Worm (Caenorhabditis elegans) whole organism, L1 larva: ENCODE measurements around the gene Y51H4A.22.

ENCODE experiments used
- alr-1 ChIP-seq: fragments of 200-800 bp; sonication (Bioruptor generic); optimal IDR thresholded peaks from 2 replicates; lab custom pipeline; 2018; ENCODE audit warnings: borderline replicate concordance, mild to moderate bottlenecking, missing genetic modification characterization, missing compliant biosample characterization
- ama-1 ChIP-seq: fragments of 150-350 bp; optimal IDR thresholded peaks from 2 replicates; lab custom pipeline; 2014
- efl-1 ChIP-seq, 4 experiments: fragments of 150-350 bp; optimal IDR thresholded peaks in 3 of 4; peaks in 1 of 4; 1 replicate in 1 of 4; 2 replicates in 3 of 4; lab custom pipeline; 2014; ENCODE audit warnings: missing biosample characterization in 2 of 4, missing genetic modification characterization in 2 of 4, missing genetic modification reagents in 2 of 4
- efl-3 ChIP-seq: fragments of 200-800 bp; sonication (Bioruptor generic); optimal IDR thresholded peaks from 2 replicates; lab custom pipeline; 2018; ENCODE audit warnings: mild to moderate bottlenecking, missing genetic modification characterization, missing compliant biosample characterization
- elt-3 ChIP-seq, 6 experiments: fragments of 150-350 bp in 1 of 6; sonication (generic microtip); optimal IDR thresholded peaks; 2 replicates each; lab custom pipeline; 2017 to 2018; ENCODE audit warnings: missing biosample characterization in 6 of 6, missing genetic modification characterization in 6 of 6, inconsistent platforms in 1 of 6
- hlh-4 ChIP-seq: sonication (generic microtip); optimal IDR thresholded peaks from 2 replicates; lab custom pipeline; 2016; ENCODE audit warnings: mild to moderate bottlenecking, missing genetic modification characterization, missing compliant biosample characterization
- lin-15B ChIP-seq: fragments of 150-350 bp; sonication (generic microtip); optimal IDR thresholded peaks from 3 replicates; lab custom pipeline; 2014; ENCODE audit warnings: missing biosample characterization, missing genetic modification characterization
- mab-9 ChIP-seq: fragments of 200-800 bp; sonication (Bioruptor generic); IDR thresholded peaks from 2 replicates; pipeline ENCODE4 v1.3.6; 2022; ENCODE audit warnings: missing genetic modification reagents, missing genetic modification characterization, missing compliant biosample characterization
- nhr-12 ChIP-seq: sonication (generic microtip); optimal IDR thresholded peaks from 2 replicates; lab custom pipeline; 2017; ENCODE audit warnings: missing biosample characterization, missing genetic modification characterization
- nhr-76 ChIP-seq: sonication (generic microtip); optimal IDR thresholded peaks from 2 replicates; lab custom pipeline; 2017; ENCODE audit warnings: missing biosample characterization, missing genetic modification characterization
- pag-3 ChIP-seq: sonication (generic microtip); optimal IDR thresholded peaks from 2 replicates; lab custom pipeline; 2017; ENCODE audit warnings: missing genetic modification characterization, mild to moderate bottlenecking, missing compliant biosample characterization, antibody characterized with exemption, borderline replicate concordance; ENCODE audit not compliant: insufficient read depth
- pqm-1 ChIP-seq: sonication (generic microtip); optimal IDR thresholded peaks from 3 replicates; lab custom pipeline; 2017; ENCODE audit warnings: missing biosample characterization, missing genetic modification characterization
- rnt-1 ChIP-seq: sonication (generic microtip); optimal IDR thresholded peaks from 2 replicates; lab custom pipeline; 2016; ENCODE audit warnings: mild to moderate bottlenecking, missing genetic modification characterization, moderate library complexity, missing compliant biosample characterization

- no peak for TF ChIP-seq hlh-4
- TF ChIP-seq efl-1 (optimal IDR thresholded peaks at IDR 0.05; lab: Kevin White, UChicago), result no peak
- TF ChIP-seq efl-1 (GFP tag; optimal IDR thresholded peaks at IDR 0.05 in 1 of 2; lab: Kevin White, UChicago), result no peak
- TF ChIP-seq efl-3 (GFP tag; lab: Kevin White, UChicago), result no peak
- no peak for TF ChIP-seq nhr-76 (tag; lab: Kevin White, UChicago)
- TF ChIP-seq pqm-1 (tag; lab: Kevin White, UChicago), result no peak
- no peak for TF ChIP-seq ama-1 (lab: Kevin White, UChicago)
- no peak for TF ChIP-seq lin-15B (tag; lab: Kevin White, UChicago)
- no peak for TF ChIP-seq alr-1 (tag; lab: Kevin White, UChicago)
- TF ChIP-seq mab-9 (GFP tag; lab: Robert Waterston, UW), result no peak
- TF ChIP-seq rnt-1 (tag; lab: Kevin White, UChicago), result no peak
- TF ChIP-seq nhr-12 (tag; lab: Kevin White, UChicago), result no peak
- no peak for TF ChIP-seq elt-3 (tag; optimal IDR thresholded peaks at IDR 0.05; lab: Kevin White, UChicago)
- no peak for TF ChIP-seq pag-3 (tag; lab: Kevin White, UChicago)
Measured at ce11 chrIV:16709713-16710112, 10.8 kb upstream of the Y51H4A.22 start.
